Fruit fly (Drosophila melanogaster) whole organism: Measurements from ENCODE around the gene CG10431.

ENCODE experiments used
- CG8478 ChIP-seq: fragments of >200 bp; optimal IDR thresholded peaks from 2 replicates; lab custom pipeline; 2018; ENCODE audit warnings: inconsistent platforms
- EcR ChIP-seq, 2 experiments: fragments of >200 bp; optimal IDR thresholded peaks; 2 replicates each; lab custom pipeline; 2017; ENCODE audit warnings: missing biosample characterization in 2 of 2, missing genetic modification characterization in 2 of 2, missing genetic modification reagents in 2 of 2
- pan ChIP-seq: fragments of >200 bp; optimal IDR thresholded peaks from 2 replicates; lab custom pipeline; 2017
- psq ChIP-seq: fragments of >200 bp; optimal IDR thresholded peaks from 2 replicates; lab custom pipeline; 2017
- usp ChIP-seq: fragments of >200 bp; optimal IDR thresholded peaks from 2 replicates; lab custom pipeline; 2017; ENCODE audit warnings: missing biosample characterization, missing genetic modification characterization, mixed read lengths

dm6 chr2L:19002959-19003371 lies 28.5 kb downstream of the CG10431 start, which contains the start of gene CG31793:
- TF ChIP-seq CG8478 (lab: Kevin White, UChicago) (no peak), pan (lab: Kevin White, UChicago) (no peak), usp (GFP tag; lab: Kevin White, UChicago) (no peak), psq (lab: Kevin White, UChicago) (no peak), EcR (GFP tag; optimal IDR thresholded peaks at IDR 0.05; lab: Kevin White, UChicago) (no peak)
